Fruit fly (Drosophila melanogaster) whole organism, embryonic: ENCODE data around the gene Mdr65.

Source experiments
- Asciz ChIP-seq: fragments of 200-800 bp; sonication (Bioruptor generic); optimal IDR thresholded peaks from 2 replicates; lab custom pipeline; 2017; ENCODE audit warnings: missing biosample characterization, mild to moderate bottlenecking, missing genetic modification characterization, missing genetic modification reagents
- B-H1 ChIP-seq: fragments of 200-800 bp; sonication (Bioruptor generic); IDR thresholded peaks from 3 replicates; pipeline ENCODE4 v1.3.6; 2022; ENCODE audit warnings: missing biosample characterization, missing genetic modification characterization
- Bteb2 ChIP-seq: fragments of 200-800 bp; sonication (Bioruptor generic); optimal IDR thresholded peaks from 2 replicates; lab custom pipeline; 2016; ENCODE audit warnings: missing biosample characterization, missing genetic modification characterization
- CG12104 ChIP-seq: fragments of 200-800 bp; sonication (Bioruptor generic); optimal IDR thresholded peaks from 3 replicates; lab custom pipeline; 2016; ENCODE audit warnings: missing biosample characterization, missing genetic modification characterization
- CG12219 ChIP-seq: fragments of 200-800 bp; sonication (Bioruptor generic); optimal IDR thresholded peaks from 3 replicates; lab custom pipeline; 2018; ENCODE audit warnings: missing biosample characterization, mild to moderate bottlenecking, missing genetic modification characterization
- CG12391 ChIP-seq: fragments of 200-800 bp; sonication (Bioruptor generic); optimal IDR thresholded peaks from 3 replicates; lab custom pipeline; 2018; ENCODE audit warnings: missing biosample characterization, mild to moderate bottlenecking, missing genetic modification characterization, moderate library complexity
- CG12744 ChIP-seq: fragments of 200-800 bp; sonication (Bioruptor generic); optimal IDR thresholded peaks from 2 replicates; lab custom pipeline; 2016; ENCODE audit warnings: missing biosample characterization, missing genetic modification characterization
- CG12942 ChIP-seq: fragments of 200-800 bp; sonication (Bioruptor generic); optimal IDR thresholded peaks from 3 replicates; lab custom pipeline; 2016; ENCODE audit warnings: missing biosample characterization, missing genetic modification characterization
- CG17186 ChIP-seq: fragments of 200-800 bp; sonication (Bioruptor generic); optimal IDR thresholded peaks from 3 replicates; lab custom pipeline; 2017; ENCODE audit warnings: missing biosample characterization, missing genetic modification reagents, missing genetic modification characterization
- CG17568 ChIP-seq: fragments of 200-800 bp; sonication (Bioruptor generic); optimal IDR thresholded peaks from 2 replicates; lab custom pipeline; 2018; ENCODE audit warnings: missing biosample characterization, mild to moderate bottlenecking, missing genetic modification characterization, moderate library complexity
- CG1832 ChIP-seq: fragments of 200-800 bp; sonication (Bioruptor generic); optimal IDR thresholded peaks from 2 replicates; lab custom pipeline; 2017; ENCODE audit warnings: missing biosample characterization, mild to moderate bottlenecking, missing genetic modification characterization, inconsistent platforms
- CG2120 ChIP-seq: fragments of 200-800 bp; sonication (Bioruptor generic); optimal IDR thresholded peaks from 3 replicates; lab custom pipeline; 2016; ENCODE audit warnings: missing biosample characterization, missing genetic modification characterization
- CG42726 ChIP-seq: fragments of 200-800 bp; sonication (Bioruptor generic); IDR thresholded peaks from 2 replicates; pipeline ENCODE4 v1.3.6; 2022; ENCODE audit warnings: missing biosample characterization, missing genetic modification characterization; ENCODE audit not compliant: partially characterized antibody
- CG4424 ChIP-seq: fragments of 200-800 bp; sonication (Bioruptor generic); optimal IDR thresholded peaks from 3 replicates; lab custom pipeline; 2016; ENCODE audit warnings: missing biosample characterization, missing genetic modification characterization
- CG4707 ChIP-seq: fragments of 200-800 bp; sonication (Bioruptor generic); optimal IDR thresholded peaks from 2 replicates; lab custom pipeline; 2018; ENCODE audit warnings: missing biosample characterization, mild to moderate bottlenecking, missing genetic modification characterization, moderate library complexity
- CG4820 ChIP-seq: fragments of 200-800 bp; sonication (Bioruptor generic); optimal IDR thresholded peaks from 3 replicates; lab custom pipeline; 2016; ENCODE audit warnings: missing biosample characterization, missing genetic modification characterization
- CoRest ChIP-seq: fragments of 200-800 bp; sonication (Bioruptor generic); optimal IDR thresholded peaks from 3 replicates; lab custom pipeline; 2018; ENCODE audit warnings: missing biosample characterization, mild to moderate bottlenecking, missing genetic modification characterization, moderate library complexity
- Dip3 ChIP-seq: fragments of 200-800 bp; sonication (Bioruptor generic); optimal IDR thresholded peaks from 3 replicates; lab custom pipeline; 2016; ENCODE audit warnings: missing biosample characterization, missing genetic modification characterization
- ERR ChIP-seq: fragments of 200-800 bp; sonication (Bioruptor generic); optimal IDR thresholded peaks from 2 replicates; lab custom pipeline; 2016; ENCODE audit warnings: missing biosample characterization, missing genetic modification characterization
- Gsc ChIP-seq: fragments of 200-800 bp; sonication (Bioruptor generic); IDR thresholded peaks from 2 replicates; pipeline ENCODE4 v1.3.6; 2022; ENCODE audit warnings: missing biosample characterization, missing genetic modification characterization
- HLHmδ ChIP-seq: fragments of 200-800 bp; sonication (Bioruptor generic); optimal IDR thresholded peaks from 2 replicates; lab custom pipeline; 2018; ENCODE audit warnings: missing biosample characterization, mild to moderate bottlenecking, missing genetic modification characterization, moderate library complexity
- HmgD ChIP-seq: fragments of 200-800 bp; sonication (Bioruptor generic); optimal IDR thresholded peaks from 3 replicates; lab custom pipeline; 2016; ENCODE audit warnings: missing biosample characterization, missing genetic modification characterization
- Lhr ChIP-seq: fragments of 200-800 bp; sonication (Bioruptor generic); optimal IDR thresholded peaks from 3 replicates; lab custom pipeline; 2017; ENCODE audit warnings: mild to moderate bottlenecking, missing biosample characterization, missing genetic modification reagents, missing genetic modification characterization
- Nf-YC ChIP-seq: fragments of 200-800 bp; optimal IDR thresholded peaks from 3 replicates; lab custom pipeline; 2019; ENCODE audit warnings: missing biosample characterization, mild to moderate bottlenecking, missing genetic modification characterization, moderate library complexity
- Pdp1 ChIP-seq, 2 experiments: fragments of 200-800 bp; sonication (Bioruptor generic); optimal IDR thresholded peaks; 3 replicates each; lab custom pipeline; 2016; ENCODE audit warnings: missing biosample characterization in 2 of 2, missing genetic modification characterization in 2 of 2, mild to moderate bottlenecking in 1 of 2, moderate library complexity in 1 of 2
- Ravus ChIP-seq: fragments of 200-800 bp; sonication (Bioruptor generic); IDR thresholded peaks from 2 replicates; pipeline ENCODE4 v1.3.6; 2022; ENCODE audit warnings: missing biosample characterization, missing genetic modification characterization
- Six4 ChIP-seq: fragments of 200-800 bp; sonication (Bioruptor generic); optimal IDR thresholded peaks from 2 replicates; lab custom pipeline; 2016; ENCODE audit warnings: missing biosample characterization, missing genetic modification characterization
- ase ChIP-seq: fragments of 200-800 bp; sonication (Bioruptor generic); IDR thresholded peaks from 3 replicates; pipeline ENCODE4 v1.3.6; 2022; ENCODE audit warnings: missing biosample characterization, missing genetic modification characterization
- bbx ChIP-seq: fragments of 200-800 bp; sonication (Bioruptor generic); IDR thresholded peaks from 2 replicates; pipeline ENCODE4 v1.3.6; 2022; ENCODE audit warnings: missing biosample characterization, missing genetic modification characterization; ENCODE audit not compliant: partially characterized antibody
- br ChIP-seq: fragments of >200 bp; optimal IDR thresholded peaks from 2 replicates; lab custom pipeline; 2017
- cato ChIP-seq: fragments of 200-800 bp; sonication (Bioruptor generic); optimal IDR thresholded peaks from 2 replicates; lab custom pipeline; 2016; ENCODE audit warnings: missing biosample characterization, missing genetic modification characterization, borderline replicate concordance
- cg ChIP-seq: fragments of 200-800 bp; sonication (Bioruptor generic); optimal IDR thresholded peaks from 3 replicates; lab custom pipeline; 2019; ENCODE audit warnings: missing biosample characterization, mild to moderate bottlenecking, missing genetic modification characterization, moderate library complexity
- chm ChIP-seq: fragments of 200-800 bp; sonication (Bioruptor generic); IDR thresholded peaks from 2 replicates; pipeline ENCODE4 v1.3.6; 2022; ENCODE audit warnings: missing biosample characterization, missing genetic modification characterization
- eve ChIP-seq, 2 experiments: fragments of >200 bp; optimal IDR thresholded peaks; 2 replicates each; lab custom pipeline; 2017; ENCODE audit warnings: missing biosample characterization in 2 of 2, missing genetic modification characterization in 2 of 2
- fd102C ChIP-seq: fragments of 200-800 bp; sonication (Bioruptor generic); optimal IDR thresholded peaks from 2 replicates; lab custom pipeline; 2018; ENCODE audit warnings: missing biosample characterization, mild to moderate bottlenecking, missing genetic modification characterization, moderate library complexity
- grau ChIP-seq: fragments of 200-800 bp; optimal IDR thresholded peaks from 3 replicates; lab custom pipeline; 2019; ENCODE audit warnings: missing biosample characterization, mild to moderate bottlenecking, missing genetic modification characterization, moderate library complexity
- kay ChIP-seq: fragments of 200-800 bp; sonication (Bioruptor generic); optimal IDR thresholded peaks from 2 replicates; lab custom pipeline; 2016; ENCODE audit warnings: missing biosample characterization, missing genetic modification characterization
- lilli ChIP-seq: fragments of 200-800 bp; sonication (Bioruptor generic); optimal IDR thresholded peaks from 3 replicates; lab custom pipeline; 2016; ENCODE audit warnings: missing biosample characterization, missing genetic modification characterization
- org-1 ChIP-seq: fragments of 200-800 bp; sonication (Bioruptor generic); optimal IDR thresholded peaks from 2 replicates; lab custom pipeline; 2017; ENCODE audit warnings: missing biosample characterization, missing genetic modification characterization
- pho ChIP-seq: fragments of 200-800 bp; sonication (Bioruptor generic); optimal IDR thresholded peaks from 2 replicates; lab custom pipeline; 2016; ENCODE audit warnings: missing biosample characterization, missing genetic modification characterization
- phol ChIP-seq: fragments of 200-800 bp; sonication (Bioruptor generic); optimal IDR thresholded peaks from 3 replicates; lab custom pipeline; 2018; ENCODE audit warnings: missing biosample characterization, mild to moderate bottlenecking, missing genetic modification characterization, moderate library complexity
- pnt ChIP-seq: fragments of 200-800 bp; sonication (Bioruptor generic); optimal IDR thresholded peaks from 3 replicates; lab custom pipeline; 2016; ENCODE audit warnings: missing biosample characterization, missing genetic modification characterization
- pzg ChIP-seq: fragments of 200-800 bp; sonication (Bioruptor generic); optimal IDR thresholded peaks from 3 replicates; lab custom pipeline; 2018; ENCODE audit warnings: missing biosample characterization, mild to moderate bottlenecking, missing genetic modification characterization, moderate library complexity
- repo ChIP-seq: fragments of 200-800 bp; sonication (Bioruptor generic); optimal IDR thresholded peaks from 2 replicates; lab custom pipeline; 2016; ENCODE audit warnings: missing biosample characterization, missing genetic modification characterization
- sim ChIP-seq: fragments of 200-800 bp; sonication (Bioruptor generic); IDR thresholded peaks from 2 replicates; pipeline ENCODE4 v1.3.6; 2022; ENCODE audit warnings: missing biosample characterization, missing genetic modification characterization
- sug ChIP-seq: fragments of 200-800 bp; optimal IDR thresholded peaks from 2 replicates; lab custom pipeline; 2019; ENCODE audit warnings: missing biosample characterization, mild to moderate bottlenecking, missing genetic modification characterization, moderate library complexity
- tap ChIP-seq: fragments of 200-800 bp; optimal IDR thresholded peaks from 3 replicates; lab custom pipeline; 2019; ENCODE audit warnings: missing biosample characterization, mild to moderate bottlenecking, missing genetic modification characterization, moderate library complexity
- unpg ChIP-seq: fragments of 200-800 bp; sonication (Bioruptor generic); optimal IDR thresholded peaks from 3 replicates; lab custom pipeline; 2018; ENCODE audit warnings: missing biosample characterization, mild to moderate bottlenecking, missing genetic modification characterization, moderate library complexity
- vnd ChIP-seq: fragments of 200-800 bp; sonication (Bioruptor generic); IDR thresholded peaks from 3 replicates; pipeline ENCODE4 v1.3.6; 2022; ENCODE audit warnings: missing biosample characterization, missing genetic modification characterization; ENCODE audit not compliant: partially characterized antibody
- wor ChIP-seq: fragments of 200-800 bp; sonication (Bioruptor generic); IDR thresholded peaks from 2 replicates; pipeline ENCODE4 v1.3.6; 2022; ENCODE audit warnings: missing biosample characterization, missing genetic modification characterization
- yki ChIP-seq: fragments of >200 bp; optimal IDR thresholded peaks from 3 replicates; lab custom pipeline; 2018

The Mdr65 gene

dm6 chr3L:6215976-6216786 is 29.4 kb downstream of the Mdr65 start (continued):
- TF ChIP-seq CG12391 (tag; lab: Kevin White, UChicago), result peak; percentile 14
- TF ChIP-seq CG2120 (GFP tag; lab: Kevin White, UChicago), result no peak
- TF ChIP-seq unpg (GFP tag; lab: Kevin White, UChicago), result no peak
- TF ChIP-seq HLHmδ (GFP tag; lab: Kevin White, UChicago), result peak; percentile 22
- TF ChIP-seq CG17186 (GFP tag; lab: Kevin White, UChicago), result peak; percentile 4
- no peak for TF ChIP-seq Gsc (GFP tag; lab: Robert Waterston, UW)
- no peak for TF ChIP-seq chm (GFP tag; lab: Robert Waterston, UW)
- peak; percentile 60 for TF ChIP-seq fd102C (GFP tag; lab: Kevin White, UChicago)
- TF ChIP-seq Lhr (GFP tag; lab: Kevin White, UChicago), result no peak
- no peak for TF ChIP-seq lilli
- no peak for TF ChIP-seq CG12219 (GFP tag; lab: Kevin White, UChicago)
- no peak for TF ChIP-seq phol (tag; lab: Kevin White, UChicago)
- TF ChIP-seq cg (GFP tag; lab: Kevin White, UChicago), result peak; percentile 43
- no peak for TF ChIP-seq tap (tag; lab: Kevin White, UChicago)
- TF ChIP-seq CG4424 (GFP tag; lab: Kevin White, UChicago), result no peak
- TF ChIP-seq CG12744, result no peak
- TF ChIP-seq B-H1 (GFP tag; lab: Robert Waterston, UW), result no peak
- TF ChIP-seq Ravus (GFP tag; lab: Robert Waterston, UW), result no peak
- peak; percentile 25 for TF ChIP-seq CG12104 (GFP tag; lab: Kevin White, UChicago)
- TF ChIP-seq CG17568, result no peak
- TF ChIP-seq org-1 (GFP tag; lab: Kevin White, UChicago), result peak; percentile 52
- peak; percentile 40 for TF ChIP-seq CG4707 (GFP tag; lab: Kevin White, UChicago)
- no peak for TF ChIP-seq CG1832 (GFP tag; lab: Kevin White, UChicago)
- no peak for TF ChIP-seq br (lab: Kevin White, UChicago)
- no peak for TF ChIP-seq kay (GFP tag; lab: Kevin White, UChicago)
- TF ChIP-seq CoRest (tag; lab: Kevin White, UChicago), result no peak
- no peak for TF ChIP-seq grau (tag; lab: Kevin White, UChicago)
- TF ChIP-seq ase, result no peak
- TF ChIP-seq wor (GFP tag; lab: Robert Waterston, UW), result no peak
- no peak for TF ChIP-seq sim (GFP tag; lab: Robert Waterston, UW)
- TF ChIP-seq HmgD (GFP tag; lab: Kevin White, UChicago), result no peak
- TF ChIP-seq Pdp1 (GFP tag; optimal IDR thresholded peaks at IDR 0.05; lab: Kevin White, UChicago), result no peak
- no peak for TF ChIP-seq eve (GFP tag; optimal IDR thresholded peaks at IDR 0.05; lab: Kevin White, UChicago)
- no peak for TF ChIP-seq pzg
- TF ChIP-seq yki (lab: Kevin White, UChicago), result no peak
- TF ChIP-seq Dip3 (GFP tag; lab: Kevin White, UChicago), result no peak
- TF ChIP-seq ERR (GFP tag; lab: Kevin White, UChicago), result no peak
- TF ChIP-seq cato (GFP tag; lab: Kevin White, UChicago), result no peak
- TF ChIP-seq repo (GFP tag; lab: Kevin White, UChicago), result no peak
- TF ChIP-seq Nf-YC (tag; lab: Kevin White, UChicago), result no peak
- no peak for TF ChIP-seq Six4 (GFP tag; lab: Kevin White, UChicago)
- TF ChIP-seq CG42726 (GFP tag; lab: Robert Waterston, UW), result no peak
- TF ChIP-seq Bteb2 (GFP tag; lab: Kevin White, UChicago), result no peak
- TF ChIP-seq Asciz (GFP tag; lab: Kevin White, UChicago), result no peak
- TF ChIP-seq pho (GFP tag; lab: Kevin White, UChicago), result no peak
- no peak for TF ChIP-seq CG4820
- no peak for TF ChIP-seq pnt (GFP tag; lab: Kevin White, UChicago)
- no peak for TF ChIP-seq CG12942 (GFP tag; lab: Kevin White, UChicago)
- TF ChIP-seq vnd (GFP tag; lab: Robert Waterston, UW), result no peak
- TF ChIP-seq sug (tag; lab: Kevin White, UChicago), result no peak
- no peak for TF ChIP-seq bbx (GFP tag; lab: Robert Waterston, UW)
